Worm (Caenorhabditis elegans) whole organism, L4 larva: ENCODE data around the gene tig-3.
A peak's percentile ranks its signal among the peaks of the same experiment; 100 is the strongest.

Experiments used
- F37D6.2 ChIP-seq: sonication (generic microtip); optimal IDR thresholded peaks from 2 replicates; lab custom pipeline; 2016; ENCODE audit warnings: mild to moderate bottlenecking, missing genetic modification characterization, missing compliant biosample characterization
- R02D3.7 ChIP-seq: fragments of 150-350 bp; sonication (generic microtip); optimal IDR thresholded peaks from 3 replicates; lab custom pipeline; 2014; ENCODE audit warnings: missing biosample characterization, missing genetic modification characterization
- Y48G9A.11 ChIP-seq: fragments of 200-800 bp; sonication (Bioruptor generic); IDR thresholded peaks from 2 replicates; pipeline ENCODE4 v1.3.6; 2022; ENCODE audit warnings: missing genetic modification reagents, missing genetic modification characterization, missing compliant biosample characterization
- Y75B8A.6 ChIP-seq: fragments of 200-800 bp; sonication (Bioruptor generic); IDR thresholded peaks from 2 replicates; pipeline ENCODE4 v1.3.6; 2022; ENCODE audit warnings: missing genetic modification reagents, missing genetic modification characterization, missing compliant biosample characterization
- ama-1 ChIP-seq: fragments of 150-350 bp; optimal IDR thresholded peaks from 2 replicates; lab custom pipeline; 2014; ENCODE audit warnings: inconsistent platforms, mixed read lengths
- arid-1 ChIP-seq: fragments of 200-800 bp; sonication (Bioruptor generic); conservative IDR thresholded peaks from 2 replicates; pipeline ENCODE4 v1.3.6; 2022; ENCODE audit warnings: missing genetic modification reagents, missing genetic modification characterization, missing compliant biosample characterization
- attf-4 ChIP-seq: sonication (generic microtip); optimal IDR thresholded peaks from 3 replicates; lab custom pipeline; 2017; ENCODE audit warnings: missing biosample characterization, missing genetic modification characterization
- ceh-20 ChIP-seq: fragments of 200-800 bp; sonication (Bioruptor generic); IDR thresholded peaks from 2 replicates; pipeline ENCODE4 v1.3.6; 2022; ENCODE audit warnings: missing genetic modification reagents, missing genetic modification characterization, missing compliant biosample characterization
- ceh-28 ChIP-seq: fragments of 150-350 bp; optimal IDR thresholded peaks from 2 replicates; lab custom pipeline; 2014; ENCODE audit warnings: missing biosample characterization, missing genetic modification reagents, missing genetic modification characterization
- ceh-62 ChIP-seq: sonication (generic microtip); optimal IDR thresholded peaks from 2 replicates; lab custom pipeline; 2017; ENCODE audit warnings: missing biosample characterization, missing genetic modification characterization
- ces-1 ChIP-seq: fragments of 150-350 bp; sonication (generic microtip); optimal IDR thresholded peaks from 4 replicates; lab custom pipeline; 2014; ENCODE audit warnings: missing biosample characterization, missing genetic modification reagents, missing genetic modification characterization
- cey-2 ChIP-seq: sonication (generic microtip); optimal IDR thresholded peaks from 3 replicates; lab custom pipeline; 2017; ENCODE audit warnings: missing genetic modification characterization, mild to moderate bottlenecking, missing compliant biosample characterization, antibody characterized with exemption, borderline replicate concordance; ENCODE audit not compliant: insufficient read depth
- daf-16 ChIP-seq, 3 experiments: sonication (generic microtip); optimal IDR thresholded peaks; 2 replicates each; lab custom pipeline; 2016 to 2017; ENCODE audit warnings: missing genetic modification characterization in 3 of 3, missing genetic modification reagents in 3 of 3, mild to moderate bottlenecking in 2 of 3, missing compliant biosample characterization in 2 of 3, missing biosample characterization in 1 of 3, moderate library complexity in 1 of 3
- daf-19 ChIP-seq: fragments of 200-800 bp; sonication (Bioruptor generic); conservative IDR thresholded peaks from 2 replicates; pipeline ENCODE4 v1.3.6; 2022; ENCODE audit warnings: missing genetic modification characterization, missing compliant biosample characterization
- dmd-8 ChIP-seq: fragments of 200-800 bp; sonication (Bioruptor generic); IDR thresholded peaks from 2 replicates; pipeline ENCODE4 v1.3.6; 2022; ENCODE audit warnings: missing genetic modification characterization, missing compliant biosample characterization
- dmd-9 ChIP-seq: fragments of 200-800 bp; sonication (Bioruptor generic); IDR thresholded peaks from 2 replicates; pipeline ENCODE4 v1.3.6; 2022; ENCODE audit warnings: missing genetic modification reagents, missing genetic modification characterization, missing compliant biosample characterization
- dpl-1 ChIP-seq: fragments of 150-350 bp; optimal IDR thresholded peaks from 2 replicates; lab custom pipeline; 2014; ENCODE audit warnings: missing biosample characterization, missing genetic modification reagents, missing genetic modification characterization
- egl-27 ChIP-seq: sonication (generic microtip); optimal IDR thresholded peaks from 3 replicates; lab custom pipeline; 2017; ENCODE audit warnings: missing biosample characterization, missing genetic modification reagents, missing genetic modification characterization
- egl-43 ChIP-seq: fragments of 200-800 bp; sonication (Bioruptor generic); IDR thresholded peaks from 2 replicates; pipeline ENCODE4 v1.3.6; 2022; ENCODE audit warnings: missing genetic modification reagents, missing genetic modification characterization, missing compliant biosample characterization
- fkh-10 ChIP-seq: fragments of 150-350 bp; optimal IDR thresholded peaks from 2 replicates; lab custom pipeline; 2014; ENCODE audit warnings: missing biosample characterization, missing genetic modification reagents, missing genetic modification characterization
- fos-1 ChIP-seq: fragments of 150-350 bp; optimal IDR thresholded peaks from 2 replicates; lab custom pipeline; 2014; ENCODE audit warnings: missing biosample characterization, missing genetic modification characterization
- gei-8 ChIP-seq: fragments of 200-800 bp; sonication (Bioruptor generic); optimal IDR thresholded peaks from 2 replicates; lab custom pipeline; 2018; ENCODE audit warnings: mild to moderate bottlenecking, missing genetic modification characterization, missing compliant biosample characterization
- hlh-30 ChIP-seq: sonication (generic microtip); optimal IDR thresholded peaks from 2 replicates; lab custom pipeline; 2017; ENCODE audit warnings: antibody characterized with exemption, mild to moderate bottlenecking, missing genetic modification characterization, missing compliant biosample characterization; ENCODE audit not compliant: insufficient read depth
- lim-7 ChIP-seq: fragments of 200-800 bp; sonication (Bioruptor generic); IDR thresholded peaks from 2 replicates; pipeline ENCODE4 v1.3.6; 2022; ENCODE audit warnings: missing genetic modification characterization, missing compliant biosample characterization
- lin-1 ChIP-seq: fragments of 200-800 bp; sonication (Bioruptor generic); IDR thresholded peaks from 2 replicates; pipeline ENCODE4 v1.3.6; 2022; ENCODE audit warnings: missing genetic modification reagents, missing genetic modification characterization, missing compliant biosample characterization
- lin-13 ChIP-seq: fragments of 150-350 bp; optimal IDR thresholded peaks from 2 replicates; lab custom pipeline; 2014; ENCODE audit warnings: missing biosample characterization, missing genetic modification reagents, missing genetic modification characterization
- lin-15B ChIP-seq: fragments of 150-350 bp; sonication (generic microtip); optimal IDR thresholded peaks from 3 replicates; lab custom pipeline; 2014; ENCODE audit warnings: missing biosample characterization, missing genetic modification characterization
- lin-29 ChIP-seq: fragments of 200-800 bp; sonication (Bioruptor generic); IDR thresholded peaks from 2 replicates; pipeline ENCODE4 v1.3.6; 2022; ENCODE audit warnings: missing genetic modification reagents, missing genetic modification characterization, missing compliant biosample characterization
- lsy-2 ChIP-seq, 2 experiments: fragments of 150-350 bp in 1 of 2; sonication (generic microtip) in 1 of 2; optimal IDR thresholded peaks; 2 replicates each; lab custom pipeline; 2014 to 2017; ENCODE audit warnings: missing biosample characterization in 2 of 2, missing genetic modification characterization in 2 of 2
- madf-5 ChIP-seq, 2 experiments: fragments of 200-800 bp; sonication (Bioruptor generic); IDR thresholded peaks; 2 replicates each; pipeline ENCODE4 v1.3.6; 2022; ENCODE audit warnings: missing compliant biosample characterization in 2 of 2, missing genetic modification characterization in 2 of 2
- madf-9 ChIP-seq: fragments of 200-800 bp; sonication (Bioruptor generic); conservative IDR thresholded peaks from 2 replicates; pipeline ENCODE4 v1.3.6; 2022; ENCODE audit warnings: missing genetic modification reagents, missing genetic modification characterization, missing compliant biosample characterization
- mdl-1 ChIP-seq, 2 experiments: fragments of 150-350 bp in 1 of 2; sonication (generic microtip) in 1 of 2; optimal IDR thresholded peaks; 2 replicates each; lab custom pipeline; 2014 to 2017; ENCODE audit warnings: missing biosample characterization in 2 of 2, missing genetic modification characterization in 2 of 2
- mes-2 ChIP-seq: sonication (generic microtip); optimal IDR thresholded peaks from 2 replicates; lab custom pipeline; 2016; ENCODE audit warnings: missing genotype, mild to moderate bottlenecking, missing genetic modification characterization, missing compliant biosample characterization; ENCODE audit not compliant: poor library complexity, severe bottlenecking
- mxl-2 ChIP-seq: fragments of 200-800 bp; sonication (Bioruptor generic); conservative IDR thresholded peaks from 2 replicates; pipeline ENCODE4 v1.3.6; 2022; ENCODE audit warnings: missing genetic modification reagents, missing genetic modification characterization, missing compliant biosample characterization
- nhr-237 ChIP-seq: sonication (generic microtip); optimal IDR thresholded peaks from 2 replicates; lab custom pipeline; 2017; ENCODE audit warnings: missing biosample characterization, missing genetic modification characterization
- nhr-42 ChIP-seq: fragments of 200-800 bp; sonication (Bioruptor generic); IDR thresholded peaks from 2 replicates; pipeline ENCODE4 v1.3.6; 2022; ENCODE audit warnings: missing genetic modification characterization, missing compliant biosample characterization
- nhr-48 ChIP-seq: sonication (generic microtip); optimal IDR thresholded peaks from 2 replicates; lab custom pipeline; 2016; ENCODE audit warnings: mild to moderate bottlenecking, missing genetic modification characterization, missing compliant biosample characterization
- nhr-6 ChIP-seq: fragments of 150-350 bp; optimal IDR thresholded peaks from 2 replicates; lab custom pipeline; 2014; ENCODE audit warnings: missing biosample characterization, missing genetic modification characterization
- php-3 ChIP-seq: fragments of 200-800 bp; sonication (Bioruptor generic); IDR thresholded peaks from 2 replicates; pipeline ENCODE4 v1.3.6; 2022; ENCODE audit warnings: missing genetic modification reagents, missing genetic modification characterization, missing compliant biosample characterization
- rbr-2 ChIP-seq: sonication (generic microtip); optimal IDR thresholded peaks from 2 replicates; lab custom pipeline; 2016; ENCODE audit warnings: missing genotype, missing genetic modification characterization, missing compliant biosample characterization
- saeg-2 ChIP-seq: fragments of 200-800 bp; sonication (Bioruptor generic); IDR thresholded peaks from 2 replicates; pipeline ENCODE4 v1.3.6; 2022; ENCODE audit warnings: missing genetic modification reagents, missing genetic modification characterization, missing compliant biosample characterization
- sdz-12 ChIP-seq: fragments of 200-800 bp; sonication (Bioruptor generic); optimal IDR thresholded peaks from 2 replicates; lab custom pipeline; 2018; ENCODE audit warnings: mild to moderate bottlenecking, missing genetic modification characterization, missing compliant biosample characterization
- skn-1 ChIP-seq: fragments of 150-350 bp; optimal IDR thresholded peaks from 2 replicates; lab custom pipeline; 2014; ENCODE audit warnings: missing biosample characterization, missing genetic modification characterization
- snpc-4 ChIP-seq: fragments of 150-350 bp; optimal IDR thresholded peaks from 2 replicates; lab custom pipeline; 2014; ENCODE audit warnings: missing biosample characterization, missing genetic modification characterization
- unc-62 ChIP-seq, 3 experiments: fragments of 150-350 bp in 1 of 3; sonication (generic microtip); optimal IDR thresholded peaks in 2 of 3; peaks in 1 of 3; 1 replicate in 1 of 3; 2 replicates in 2 of 3; lab custom pipeline; 2014 to 2017; ENCODE audit warnings: missing biosample characterization in 3 of 3, missing genetic modification characterization in 3 of 3, missing genetic modification reagents in 3 of 3, missing genotype in 1 of 3
- zag-1 ChIP-seq: fragments of 150-350 bp; optimal IDR thresholded peaks from 2 replicates; lab custom pipeline; 2014; ENCODE audit warnings: missing biosample characterization, missing genetic modification characterization
- zfp-2 ChIP-seq: sonication (generic microtip); optimal IDR thresholded peaks from 2 replicates; lab custom pipeline; 2016; ENCODE audit warnings: mild to moderate bottlenecking, missing genetic modification characterization, missing compliant biosample characterization
- zfp-3 ChIP-seq: fragments of 200-800 bp; sonication (Bioruptor generic); conservative IDR thresholded peaks from 2 replicates; pipeline ENCODE4 v1.3.6; 2022; ENCODE audit warnings: missing genetic modification reagents, missing genetic modification characterization, missing compliant biosample characterization
- zip-11 ChIP-seq: fragments of 200-800 bp; sonication (Bioruptor generic); IDR thresholded peaks from 2 replicates; pipeline ENCODE4 v1.3.6; 2022; ENCODE audit warnings: missing genetic modification characterization, missing compliant biosample characterization
- ztf-11 ChIP-seq: fragments of 150-350 bp; optimal IDR thresholded peaks from 2 replicates; lab custom pipeline; 2014; ENCODE audit warnings: missing biosample characterization, missing genetic modification characterization
- ztf-7 ChIP-seq: fragments of 150-350 bp; optimal IDR thresholded peaks from 2 replicates; lab custom pipeline; 2014; ENCODE audit warnings: missing biosample characterization, missing genetic modification characterization

Gene tig-3

ce11 chrII:15232705-15233104 is 18.9 kb downstream of the tig-3 start, which contains the start of gene Y46E12BL.2 (continued):
- TF ChIP-seq nhr-42 (0 out of 2 replicates have a peak, but pooled peaks have one; percentile 39), ceh-20 (GFP tag; lab: Robert Waterston, UW) (peak; percentile 68), egl-43 (GFP tag; lab: Robert Waterston, UW) (no peak), skn-1 (tag; lab: Kevin White, UChicago) (no peak), mxl-2 (GFP tag; lab: Robert Waterston, UW) (no peak), lin-1 (no peak), snpc-4 (tag; lab: Kevin White, UChicago) (no peak), daf-19 (GFP tag; lab: Robert Waterston, UW) (no peak), zip-11 (GFP tag; lab: Robert Waterston, UW) (no peak), Y75B8A.6 (GFP tag; lab: Robert Waterston, UW) (no peak), madf-9 (GFP tag; lab: Robert Waterston, UW) (no peak), R02D3.7 (tag; lab: Kevin White, UChicago) (no peak), lin-13 (peak; percentile 76), dmd-8 (GFP tag; lab: Robert Waterston, UW) (no peak), dpl-1 (GFP tag; lab: Kevin White, UChicago) (peak; percentile 90), nhr-237 (tag; lab: Kevin White, UChicago) (no peak), zfp-3 (GFP tag; lab: Robert Waterston, UW) (no peak), ceh-62 (tag; lab: Kevin White, UChicago) (no peak), hlh-30 (tag; lab: Kevin White, UChicago) (peak; percentile 79), saeg-2 (GFP tag; lab: Robert Waterston, UW) (no peak), F37D6.2 (tag; lab: Kevin White, UChicago) (peak; percentile 14), rbr-2 (peak; percentile 64), lin-29 (GFP tag; lab: Robert Waterston, UW) (no peak), lim-7 (GFP tag; lab: Robert Waterston, UW) (no peak), fos-1 (tag; lab: Kevin White, UChicago) (no peak), ztf-7 (tag; lab: Kevin White, UChicago) (no peak), sdz-12 (no peak), nhr-48 (tag; lab: Kevin White, UChicago) (no peak), ama-1 (lab: Kevin White, UChicago) (peak; percentile 60), egl-27 (tag; lab: Kevin White, UChicago) (no peak), cey-2 (tag; lab: Kevin White, UChicago) (no peak), zfp-2 (tag; lab: Kevin White, UChicago) (no peak), ztf-11 (tag; lab: Kevin White, UChicago) (no peak), attf-4 (no peak), mes-2 (tag; lab: Kevin White, UChicago) (peak; percentile 98), zag-1 (tag; lab: Kevin White, UChicago) (no peak), ceh-28 (no peak), dmd-9 (GFP tag; lab: Robert Waterston, UW) (0 out of 2 replicates have a peak, but pooled peaks have one; percentile 40), fkh-10 (GFP tag; lab: Kevin White, UChicago) (peak; percentile 64), nhr-6 (tag; lab: Kevin White, UChicago) (peak; percentile 88), mdl-1 (tag; optimal IDR thresholded peaks at IDR 0.05; lab: Kevin White, UChicago) (peak in 1 of 2 experiments; percentile 17), arid-1 (no peak), Y48G9A.11 (GFP tag; lab: Robert Waterston, UW) (peak; percentile 78), lsy-2 (tag; optimal IDR thresholded peaks at IDR 0.05; lab: Kevin White, UChicago) (peak in 1 of 2 experiments; percentile 85), lin-15B (tag; lab: Kevin White, UChicago) (no peak), gei-8 (GFP tag; lab: Kevin White, UChicago) (no peak), ces-1 (GFP tag; lab: Kevin White, UChicago) (no peak), unc-62 (GFP tag; optimal IDR thresholded peaks at IDR 0.05 in 1 of 2; lab: Kevin White, UChicago) (peak in 1 of 2 experiments; percentile 57), unc-62 (tag; optimal IDR thresholded peaks at IDR 0.05; lab: Kevin White, UChicago) (no peak), daf-16 (GFP tag; optimal IDR thresholded peaks at IDR 0.05; lab: Kevin White, UChicago) (no peak), daf-16 (tag; optimal IDR thresholded peaks at IDR 0.05; lab: Kevin White, UChicago) (peak; percentile 45), php-3 (no peak), madf-5 (GFP tag; IDR thresholded peaks at IDR 0.05; lab: Robert Waterston, UW) (no peak)
